Worm (Caenorhabditis elegans) whole organism, L2 larva: ENCODE data around the gene csr-1.

Experiments used
- aly-2 ChIP-seq: fragments of 150-350 bp; optimal IDR thresholded peaks from 2 replicates; lab custom pipeline; 2014; ENCODE audit warnings: missing biosample characterization, missing genetic modification characterization
- elt-3 ChIP-seq: sonication (generic microtip); optimal IDR thresholded peaks from 2 replicates; lab custom pipeline; 2017; ENCODE audit warnings: missing biosample characterization, missing genetic modification characterization
- lin-39 ChIP-seq: fragments of 150-350 bp; optimal IDR thresholded peaks from 2 replicates; lab custom pipeline; 2014; ENCODE audit warnings: missing biosample characterization, missing genetic modification reagents, missing genetic modification characterization
- mdl-1 ChIP-seq, 2 experiments: fragments of 150-350 bp in 1 of 2; sonication (generic microtip) in 1 of 2; optimal IDR thresholded peaks; 2 replicates each; lab custom pipeline; 2017; ENCODE audit warnings: missing biosample characterization in 2 of 2, missing genetic modification characterization in 2 of 2
- sma-3 ChIP-seq: sonication (generic microtip); optimal IDR thresholded peaks from 2 replicates; lab custom pipeline; 2016; ENCODE audit warnings: missing genetic modification reagents, missing genetic modification characterization, missing compliant biosample characterization

DNA sequence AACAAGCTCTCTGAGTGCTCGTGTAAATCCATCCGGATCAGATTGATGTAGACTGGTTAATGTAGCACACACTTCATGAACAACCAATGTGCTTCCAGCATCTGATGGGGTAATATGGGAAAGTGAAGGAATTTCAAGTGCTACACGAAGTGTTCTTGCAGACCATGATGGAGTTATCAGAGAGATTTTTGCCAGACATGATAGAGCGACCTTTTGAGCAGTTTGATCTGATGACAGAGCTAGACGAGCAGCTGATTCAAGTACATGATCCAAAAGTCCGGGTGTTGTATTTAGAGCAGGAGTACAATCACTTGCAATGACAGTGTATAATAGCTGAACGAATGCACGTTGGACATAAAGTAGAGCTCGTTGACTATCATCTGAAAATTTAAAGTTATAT, 39.2 kb upstream of the csr-1 start:
- TF ChIP-seq lin-39 (tag; lab: Kevin White, UChicago) (no peak), elt-3 (tag; lab: Kevin White, UChicago) (no peak), aly-2 (no peak), sma-3 (no peak), mdl-1 (tag; optimal IDR thresholded peaks at IDR 0.05; lab: Kevin White, UChicago) (no peak)
